Worm (Caenorhabditis elegans) whole organism, L4 larva: ENCODE measurements around the gene atgl-1.
A peak's percentile ranks its signal among the peaks of the same experiment; 100 is the strongest.

Experiments used
- F37D6.2 ChIP-seq: sonication (generic microtip); optimal IDR thresholded peaks from 2 replicates; lab custom pipeline; 2016; ENCODE audit warnings: mild to moderate bottlenecking, missing genetic modification characterization, missing compliant biosample characterization
- F49E8.2 ChIP-seq: sonication (generic microtip); optimal IDR thresholded peaks from 2 replicates; lab custom pipeline; 2016; ENCODE audit warnings: missing compliant biosample characterization, mild to moderate bottlenecking, missing genetic modification characterization, borderline replicate concordance
- R02D3.7 ChIP-seq: fragments of 150-350 bp; sonication (generic microtip); optimal IDR thresholded peaks from 3 replicates; lab custom pipeline; 2014; ENCODE audit warnings: missing biosample characterization, missing genetic modification characterization
- Y5F2A.4 ChIP-seq: fragments of 200-800 bp; sonication (Bioruptor generic); optimal IDR thresholded peaks from 2 replicates; lab custom pipeline; 2018; ENCODE audit warnings: mild to moderate bottlenecking, missing genetic modification characterization, missing compliant biosample characterization
- ZK546.5 ChIP-seq, 2 experiments: sonication (generic microtip); optimal IDR thresholded peaks; 2 replicates each; lab custom pipeline; 2017; ENCODE audit warnings: missing biosample characterization in 2 of 2, missing genetic modification characterization in 2 of 2
- aha-1 ChIP-seq: fragments of 150-350 bp; peaks from one replicate; lab custom pipeline; 2014; ENCODE audit warnings: missing biosample characterization, missing genetic modification characterization
- ama-1 ChIP-seq: fragments of 150-350 bp; optimal IDR thresholded peaks from 2 replicates; lab custom pipeline; 2014; ENCODE audit warnings: inconsistent platforms, mixed read lengths
- attf-4 ChIP-seq: sonication (generic microtip); optimal IDR thresholded peaks from 3 replicates; lab custom pipeline; 2017; ENCODE audit warnings: missing biosample characterization, missing genetic modification characterization
- ceh-32 ChIP-seq: sonication (generic microtip); optimal IDR thresholded peaks from 2 replicates; lab custom pipeline; 2016; ENCODE audit warnings: mild to moderate bottlenecking, missing genetic modification characterization, missing compliant biosample characterization; ENCODE audit not compliant: poor library complexity
- ceh-44 ChIP-seq: fragments of 200-800 bp; sonication (Bioruptor generic); IDR thresholded peaks from 2 replicates; pipeline ENCODE4 v1.3.6; 2022; ENCODE audit warnings: missing genetic modification reagents, missing genetic modification characterization, missing compliant biosample characterization
- ces-1 ChIP-seq: fragments of 150-350 bp; sonication (generic microtip); optimal IDR thresholded peaks from 4 replicates; lab custom pipeline; 2014; ENCODE audit warnings: missing biosample characterization, missing genetic modification reagents, missing genetic modification characterization
- daf-8 ChIP-seq: fragments of 200-800 bp; sonication (Bioruptor generic); IDR thresholded peaks from 2 replicates; pipeline ENCODE4 v1.3.6; 2022; ENCODE audit warnings: missing genetic modification characterization, missing compliant biosample characterization
- dmd-6 ChIP-seq: fragments of 200-800 bp; sonication (Bioruptor generic); IDR thresholded peaks from 2 replicates; pipeline ENCODE4 v1.3.6; 2022; ENCODE audit warnings: missing genetic modification reagents, missing genetic modification characterization, missing compliant biosample characterization
- dmd-8 ChIP-seq: fragments of 200-800 bp; sonication (Bioruptor generic); IDR thresholded peaks from 2 replicates; pipeline ENCODE4 v1.3.6; 2022; ENCODE audit warnings: missing genetic modification characterization, missing compliant biosample characterization
- dve-1 ChIP-seq: sonication (generic microtip); optimal IDR thresholded peaks from 2 replicates; lab custom pipeline; 2017; ENCODE audit warnings: antibody characterized with exemption, mild to moderate bottlenecking, missing genetic modification characterization, missing compliant biosample characterization; ENCODE audit not compliant: insufficient read depth
- egl-27 ChIP-seq: sonication (generic microtip); optimal IDR thresholded peaks from 3 replicates; lab custom pipeline; 2017; ENCODE audit warnings: missing biosample characterization, missing genetic modification reagents, missing genetic modification characterization
- fkh-10 ChIP-seq: fragments of 150-350 bp; optimal IDR thresholded peaks from 2 replicates; lab custom pipeline; 2014; ENCODE audit warnings: missing biosample characterization, missing genetic modification reagents, missing genetic modification characterization
- gei-8 ChIP-seq: fragments of 200-800 bp; sonication (Bioruptor generic); optimal IDR thresholded peaks from 2 replicates; lab custom pipeline; 2018; ENCODE audit warnings: mild to moderate bottlenecking, missing genetic modification characterization, missing compliant biosample characterization
- hif-1 ChIP-seq, 2 experiments: sonication (generic microtip); optimal IDR thresholded peaks; 2 replicates each; lab custom pipeline; 2016 to 2017; ENCODE audit warnings: missing compliant biosample characterization in 2 of 2, missing genetic modification characterization in 2 of 2, missing genetic modification reagents in 2 of 2, missing genotype in 2 of 2, mild to moderate bottlenecking in 1 of 2
- hlh-11 ChIP-seq: fragments of 200-800 bp; sonication (Bioruptor generic); optimal IDR thresholded peaks from 2 replicates; lab custom pipeline; 2018; ENCODE audit warnings: mild to moderate bottlenecking, missing genetic modification characterization, missing compliant biosample characterization
- lim-7 ChIP-seq: fragments of 200-800 bp; sonication (Bioruptor generic); IDR thresholded peaks from 2 replicates; pipeline ENCODE4 v1.3.6; 2022; ENCODE audit warnings: missing genetic modification characterization, missing compliant biosample characterization
- lin-1 ChIP-seq: fragments of 200-800 bp; sonication (Bioruptor generic); IDR thresholded peaks from 2 replicates; pipeline ENCODE4 v1.3.6; 2022; ENCODE audit warnings: missing genetic modification reagents, missing genetic modification characterization, missing compliant biosample characterization
- lin-29 ChIP-seq: fragments of 200-800 bp; sonication (Bioruptor generic); IDR thresholded peaks from 2 replicates; pipeline ENCODE4 v1.3.6; 2022; ENCODE audit warnings: missing genetic modification reagents, missing genetic modification characterization, missing compliant biosample characterization
- lin-38 ChIP-seq: fragments of 200-800 bp; sonication (Bioruptor generic); IDR thresholded peaks from 2 replicates; pipeline ENCODE4 v1.3.6; 2022; ENCODE audit warnings: missing genetic modification reagents, missing genetic modification characterization, missing compliant biosample characterization
- lin-39 ChIP-seq: fragments of 150-350 bp; optimal IDR thresholded peaks from 2 replicates; lab custom pipeline; 2014; ENCODE audit warnings: missing biosample characterization, missing genetic modification reagents, missing genetic modification characterization
- lir-3 ChIP-seq: sonication (generic microtip); optimal IDR thresholded peaks from 2 replicates; lab custom pipeline; 2016; ENCODE audit warnings: mild to moderate bottlenecking, missing genetic modification characterization, missing compliant biosample characterization
- lsy-2 ChIP-seq, 2 experiments: fragments of 150-350 bp in 1 of 2; sonication (generic microtip) in 1 of 2; optimal IDR thresholded peaks; 2 replicates each; lab custom pipeline; 2014 to 2017; ENCODE audit warnings: missing biosample characterization in 2 of 2, missing genetic modification characterization in 2 of 2
- madf-9 ChIP-seq: fragments of 200-800 bp; sonication (Bioruptor generic); conservative IDR thresholded peaks from 2 replicates; pipeline ENCODE4 v1.3.6; 2022; ENCODE audit warnings: missing genetic modification reagents, missing genetic modification characterization, missing compliant biosample characterization
- mdl-1 ChIP-seq, 2 experiments: fragments of 150-350 bp in 1 of 2; sonication (generic microtip) in 1 of 2; optimal IDR thresholded peaks; 2 replicates each; lab custom pipeline; 2014 to 2017; ENCODE audit warnings: missing biosample characterization in 2 of 2, missing genetic modification characterization in 2 of 2
- mep-1 ChIP-seq: fragments of 150-350 bp; sonication (generic microtip); optimal IDR thresholded peaks from 3 replicates; lab custom pipeline; 2014; ENCODE audit warnings: missing biosample characterization, missing genetic modification characterization
- mes-2 ChIP-seq: sonication (generic microtip); optimal IDR thresholded peaks from 2 replicates; lab custom pipeline; 2016; ENCODE audit warnings: missing genotype, mild to moderate bottlenecking, missing genetic modification characterization, missing compliant biosample characterization; ENCODE audit not compliant: poor library complexity, severe bottlenecking
- mxl-2 ChIP-seq: fragments of 200-800 bp; sonication (Bioruptor generic); conservative IDR thresholded peaks from 2 replicates; pipeline ENCODE4 v1.3.6; 2022; ENCODE audit warnings: missing genetic modification reagents, missing genetic modification characterization, missing compliant biosample characterization
- nhr-10 ChIP-seq: fragments of 150-350 bp; optimal IDR thresholded peaks from 2 replicates; lab custom pipeline; 2014; ENCODE audit warnings: missing biosample characterization, missing genetic modification characterization
- nhr-11 ChIP-seq: fragments of 150-350 bp; optimal IDR thresholded peaks from 2 replicates; lab custom pipeline; 2014; ENCODE audit warnings: missing biosample characterization, missing genetic modification characterization
- nhr-28 ChIP-seq: fragments of 150-350 bp; optimal IDR thresholded peaks from 2 replicates; lab custom pipeline; 2014; ENCODE audit warnings: missing biosample characterization, missing genetic modification characterization
- nhr-48 ChIP-seq: sonication (generic microtip); optimal IDR thresholded peaks from 2 replicates; lab custom pipeline; 2016; ENCODE audit warnings: mild to moderate bottlenecking, missing genetic modification characterization, missing compliant biosample characterization
- nhr-6 ChIP-seq: fragments of 150-350 bp; optimal IDR thresholded peaks from 2 replicates; lab custom pipeline; 2014; ENCODE audit warnings: missing biosample characterization, missing genetic modification characterization
- nhr-76 ChIP-seq: fragments of 150-350 bp; optimal IDR thresholded peaks from 2 replicates; lab custom pipeline; 2014; ENCODE audit warnings: missing biosample characterization, missing genetic modification characterization
- pqm-1 ChIP-seq: sonication (generic microtip); optimal IDR thresholded peaks from 2 replicates; lab custom pipeline; 2017; ENCODE audit warnings: missing biosample characterization, missing genetic modification characterization
- rbr-2 ChIP-seq: sonication (generic microtip); optimal IDR thresholded peaks from 2 replicates; lab custom pipeline; 2016; ENCODE audit warnings: missing genotype, missing genetic modification characterization, missing compliant biosample characterization
- set-16 ChIP-seq: fragments of 200-800 bp; sonication (Bioruptor generic); IDR thresholded peaks from 2 replicates; pipeline ENCODE4 v1.3.6; 2022; ENCODE audit warnings: missing genetic modification reagents, missing genetic modification characterization, missing compliant biosample characterization
- skn-1 ChIP-seq: fragments of 150-350 bp; optimal IDR thresholded peaks from 2 replicates; lab custom pipeline; 2014; ENCODE audit warnings: missing biosample characterization, missing genetic modification characterization
- snpc-1.2 ChIP-seq: fragments of 200-800 bp; sonication (Bioruptor generic); IDR thresholded peaks from 2 replicates; pipeline ENCODE4 v1.3.6; 2022; ENCODE audit warnings: missing genetic modification reagents, missing genetic modification characterization, missing compliant biosample characterization
- spr-3 ChIP-seq: fragments of 200-800 bp; sonication (Bioruptor generic); optimal IDR thresholded peaks from 2 replicates; lab custom pipeline; 2018; ENCODE audit warnings: mild to moderate bottlenecking, missing genetic modification characterization, missing compliant biosample characterization
- unc-39 ChIP-seq: sonication (generic microtip); optimal IDR thresholded peaks from 2 replicates; lab custom pipeline; 2017; ENCODE audit warnings: missing biosample characterization, missing genetic modification characterization
- zfp-2 ChIP-seq: sonication (generic microtip); optimal IDR thresholded peaks from 2 replicates; lab custom pipeline; 2016; ENCODE audit warnings: mild to moderate bottlenecking, missing genetic modification characterization, missing compliant biosample characterization
- zip-11 ChIP-seq: fragments of 200-800 bp; sonication (Bioruptor generic); IDR thresholded peaks from 2 replicates; pipeline ENCODE4 v1.3.6; 2022; ENCODE audit warnings: missing genetic modification characterization, missing compliant biosample characterization
- ztf-11 ChIP-seq: fragments of 150-350 bp; optimal IDR thresholded peaks from 2 replicates; lab custom pipeline; 2014; ENCODE audit warnings: missing biosample characterization, missing genetic modification characterization

atgl-1 gene

ce11 chrIII:6419409-6419944 lies at the start of gene atgl-1 (continued):
- no peak for TF ChIP-seq lir-3 (tag; lab: Kevin White, UChicago)
- no peak for TF ChIP-seq ZK546.5 (tag; optimal IDR thresholded peaks at IDR 0.05; lab: Kevin White, UChicago)
- TF ChIP-seq pqm-1: no peak
- TF ChIP-seq nhr-76 (tag; lab: Kevin White, UChicago): no peak
- TF ChIP-seq fkh-10 (GFP tag; lab: Kevin White, UChicago): no peak
- TF ChIP-seq spr-3: no peak
- peak; percentile 8 for TF ChIP-seq nhr-48 (tag; lab: Kevin White, UChicago)
- TF ChIP-seq ceh-44 (GFP tag; lab: Robert Waterston, UW): no peak
- no peak for TF ChIP-seq F37D6.2
- no peak for TF ChIP-seq gei-8 (GFP tag; lab: Kevin White, UChicago)
- TF ChIP-seq mep-1 (tag; lab: Kevin White, UChicago): no peak
- no peak for TF ChIP-seq snpc-1.2 (GFP tag; lab: Robert Waterston, UW)
- peak; percentile 52 for TF ChIP-seq hlh-11 (tag; lab: Kevin White, UChicago)
- no peak for TF ChIP-seq ama-1
- no peak for TF ChIP-seq lsy-2 (tag; optimal IDR thresholded peaks at IDR 0.05; lab: Kevin White, UChicago)
- TF ChIP-seq skn-1: no peak
- no peak for TF ChIP-seq attf-4 (tag; lab: Kevin White, UChicago)
- no peak for TF ChIP-seq R02D3.7 (tag; lab: Kevin White, UChicago)
- TF ChIP-seq mxl-2: no peak
- no peak for TF ChIP-seq Y5F2A.4 (GFP tag; lab: Kevin White, UChicago)

ce11 chrIII:6467005-6467404 lies 47.7 kb upstream of the atgl-1 start, which contains the start of gene T26A5.2:
TSS of gene T26A5.2 (plus strand) at chrIII:6467305.
- TF ChIP-seq dmd-8: no peak
- TF ChIP-seq ces-1 (GFP tag; lab: Kevin White, UChicago): no peak
- no peak for TF ChIP-seq lim-7 (GFP tag; lab: Robert Waterston, UW)
- TF ChIP-seq aha-1 (tag; lab: Kevin White, UChicago): peak; percentile 4

- no peak for TF ChIP-seq F37D6.2
- TF ChIP-seq mes-2 (tag; lab: Kevin White, UChicago): no peak
- TF ChIP-seq nhr-28 (tag; lab: Kevin White, UChicago): no peak
- no peak for TF ChIP-seq lir-3 (tag; lab: Kevin White, UChicago)
- no peak for TF ChIP-seq lin-29
- TF ChIP-seq zfp-2 (tag; lab: Kevin White, UChicago): no peak
- TF ChIP-seq fkh-10 (GFP tag; lab: Kevin White, UChicago): no peak
- TF ChIP-seq, all 104 proteins: peak for 0
These were observed 45.7 kb upstream of the atgl-1 start, which contains the start of gene nduf-2.2 for ce11 chrIII:6464913-6465312. TSS of gene nduf-2.2 (plus strand) at chrIII:6465222.

ce11 chrIII:6464113-6464571 lies 44.9 kb upstream of the atgl-1 start:
- TF ChIP-seq dve-1: peak; percentile 96
- peak; percentile 91 for TF ChIP-seq nhr-6 (tag; lab: Kevin White, UChicago)
- TF ChIP-seq zip-11 (GFP tag; lab: Robert Waterston, UW): no peak
- TF ChIP-seq rbr-2 (tag; lab: Kevin White, UChicago): peak; percentile 93
- no peak for TF ChIP-seq daf-8 (GFP tag; lab: Robert Waterston, UW)
- TF ChIP-seq egl-27 (tag; lab: Kevin White, UChicago): no peak
- peak; percentile 60 for TF ChIP-seq nhr-11 (tag; lab: Kevin White, UChicago)
- TF ChIP-seq dmd-6 (GFP tag; lab: Robert Waterston, UW): peak; percentile 95
- no peak for TF ChIP-seq lin-39 (tag; lab: Kevin White, UChicago)
- peak; percentile 88 for TF ChIP-seq dmd-8
- TF ChIP-seq unc-39 (tag; lab: Kevin White, UChicago): no peak
- TF ChIP-seq ceh-32 (tag; lab: Kevin White, UChicago): peak; percentile 36
- peak; percentile 92 for TF ChIP-seq lin-1 (GFP tag; lab: Robert Waterston, UW)
- peak in 1 of 2 experiments; percentile 85 for TF ChIP-seq hif-1 (tag; optimal IDR thresholded peaks at IDR 0.05; lab: Kevin White, UChicago)
- TF ChIP-seq madf-9 (GFP tag; lab: Robert Waterston, UW): peak; percentile 76
- TF ChIP-seq nhr-10: peak; percentile 63
- TF ChIP-seq ztf-11 (tag; lab: Kevin White, UChicago): no peak
- peak; percentile 100 for TF ChIP-seq set-16 (GFP tag; lab: Robert Waterston, UW)
- peak; percentile 81 to 95 for TF ChIP-seq mdl-1 (tag; optimal IDR thresholded peaks at IDR 0.05; lab: Kevin White, UChicago)
- no peak for TF ChIP-seq F49E8.2 (tag; lab: Kevin White, UChicago)
- TF ChIP-seq lin-38 (GFP tag; lab: Robert Waterston, UW): peak; percentile 84
